Fruit fly (Drosophila melanogaster) whole organism, embryonic: Measurements from ENCODE around the gene Rpp21.

Experiments used
- Abd-B ChIP-seq: fragments of 200-800 bp; sonication (Bioruptor generic); optimal IDR thresholded peaks from 2 replicates; lab custom pipeline; 2018; ENCODE audit warnings: missing biosample characterization, mild to moderate bottlenecking, missing genetic modification characterization, moderate library complexity
- Adf1 ChIP-seq: fragments of 200-800 bp; sonication (Bioruptor generic); IDR thresholded peaks from 2 replicates; pipeline ENCODE4 v1.3.6; 2022; ENCODE audit warnings: missing biosample characterization, missing genetic modification characterization
- Atf6 ChIP-seq: fragments of 200-800 bp; sonication (Bioruptor generic); IDR thresholded peaks from 2 replicates; pipeline ENCODE4 v1.3.6; 2022; ENCODE audit warnings: missing biosample characterization, missing genetic modification characterization
- CG10147 ChIP-seq: fragments of 200-800 bp; sonication (Bioruptor generic); optimal IDR thresholded peaks from 2 replicates; lab custom pipeline; 2019; ENCODE audit warnings: missing biosample characterization, mild to moderate bottlenecking, missing genetic modification characterization, moderate library complexity
- CG10543 ChIP-seq: fragments of 200-800 bp; sonication (Bioruptor generic); optimal IDR thresholded peaks from 3 replicates; lab custom pipeline; 2017; ENCODE audit warnings: missing biosample characterization, mild to moderate bottlenecking, missing genetic modification characterization, moderate library complexity
- CG11398 ChIP-seq: fragments of 200-800 bp; sonication (Bioruptor generic); optimal IDR thresholded peaks from 2 replicates; lab custom pipeline; 2016; ENCODE audit warnings: missing biosample characterization, missing genetic modification characterization
- CG1233 ChIP-seq: fragments of 200-800 bp; sonication (Bioruptor generic); optimal IDR thresholded peaks from 4 replicates; lab custom pipeline; 2018; ENCODE audit warnings: missing biosample characterization, mild to moderate bottlenecking, missing genetic modification characterization
- CG15514 ChIP-seq: fragments of 200-800 bp; sonication (Bioruptor generic); optimal IDR thresholded peaks from 3 replicates; lab custom pipeline; 2017; ENCODE audit warnings: missing biosample characterization, missing genetic modification characterization, mild to moderate bottlenecking, moderate library complexity, missing genetic modification reagents
- CG16779 ChIP-seq: fragments of 200-800 bp; sonication (Bioruptor generic); IDR thresholded peaks from 2 replicates; pipeline ENCODE4 v1.3.6; 2022; ENCODE audit warnings: missing biosample characterization, missing genetic modification characterization
- CG17186 ChIP-seq: fragments of 200-800 bp; sonication (Bioruptor generic); optimal IDR thresholded peaks from 3 replicates; lab custom pipeline; 2017; ENCODE audit warnings: missing biosample characterization, missing genetic modification reagents, missing genetic modification characterization
- CG17359 ChIP-seq: fragments of 200-800 bp; sonication (Bioruptor generic); optimal IDR thresholded peaks from 3 replicates; lab custom pipeline; 2018; ENCODE audit warnings: missing biosample characterization, mild to moderate bottlenecking, missing genetic modification characterization, moderate library complexity
- CG3281 ChIP-seq: fragments of 200-800 bp; sonication (Bioruptor generic); optimal IDR thresholded peaks from 3 replicates; lab custom pipeline; 2017; ENCODE audit warnings: missing biosample characterization, mild to moderate bottlenecking, missing genetic modification characterization
- CG33557 ChIP-seq: fragments of 200-800 bp; sonication (Bioruptor generic); optimal IDR thresholded peaks from 2 replicates; lab custom pipeline; 2019; ENCODE audit warnings: missing biosample characterization, mild to moderate bottlenecking, missing genetic modification characterization, moderate library complexity
- CG6791 ChIP-seq: fragments of 200-800 bp; sonication (Bioruptor generic); IDR thresholded peaks from 3 replicates; pipeline ENCODE4 v1.3.6; 2022; ENCODE audit warnings: missing biosample characterization, missing genetic modification characterization; ENCODE audit not compliant: partially characterized antibody
- CG6854 ChIP-seq: fragments of 200-800 bp; sonication (Bioruptor generic); optimal IDR thresholded peaks from 3 replicates; lab custom pipeline; 2017; ENCODE audit warnings: missing biosample characterization, mild to moderate bottlenecking, missing genetic modification characterization
- CG7372 ChIP-seq: fragments of 200-800 bp; sonication (Bioruptor generic); IDR thresholded peaks from 2 replicates; pipeline ENCODE4 v1.3.6; 2022; ENCODE audit warnings: missing biosample characterization, missing genetic modification characterization
- CG8478 ChIP-seq: fragments of >200 bp; optimal IDR thresholded peaks from 2 replicates; lab custom pipeline; 2018
- CTCF ChIP-seq: fragments of 200-800 bp; sonication (Bioruptor generic); optimal IDR thresholded peaks from 2 replicates; lab custom pipeline; 2017; ENCODE audit warnings: missing biosample characterization, mild to moderate bottlenecking, missing genetic modification characterization, moderate library complexity
- Chrac-16 ChIP-seq: fragments of 200-800 bp; sonication (Bioruptor generic); optimal IDR thresholded peaks from 3 replicates; lab custom pipeline; 2016; ENCODE audit warnings: missing biosample characterization, missing genetic modification characterization
- Dip2 ChIP-seq: fragments of 200-800 bp; sonication (Bioruptor generic); IDR thresholded peaks from 2 replicates; pipeline ENCODE4 v1.3.6; 2022; ENCODE audit warnings: missing biosample characterization, missing genetic modification characterization
- Doc2 ChIP-seq: fragments of 200-800 bp; sonication (Bioruptor generic); IDR thresholded peaks from 2 replicates; pipeline ENCODE4 v1.3.6; 2022; ENCODE audit warnings: missing biosample characterization, missing genetic modification characterization
- Fer1 ChIP-seq: fragments of 200-800 bp; sonication (Bioruptor generic); optimal IDR thresholded peaks from 2 replicates; lab custom pipeline; 2017; ENCODE audit warnings: missing biosample characterization, mild to moderate bottlenecking, missing genetic modification characterization
- Gsc ChIP-seq: fragments of 200-800 bp; sonication (Bioruptor generic); IDR thresholded peaks from 2 replicates; pipeline ENCODE4 v1.3.6; 2022; ENCODE audit warnings: missing biosample characterization, missing genetic modification characterization
- Hand ChIP-seq: fragments of 200-800 bp; sonication (Bioruptor generic); optimal IDR thresholded peaks from 2 replicates; lab custom pipeline; 2017; ENCODE audit warnings: mild to moderate bottlenecking, missing biosample characterization, missing genetic modification reagents, missing genetic modification characterization
- Jarid2 ChIP-seq: fragments of 200-800 bp; sonication (Bioruptor generic); optimal IDR thresholded peaks from 3 replicates; lab custom pipeline; 2017; ENCODE audit warnings: mild to moderate bottlenecking, missing biosample characterization, missing genetic modification reagents, missing genetic modification characterization
- MBD-R2 ChIP-seq: fragments of 200-800 bp; sonication (Bioruptor generic); IDR thresholded peaks from 2 replicates; pipeline ENCODE4 v1.3.6; 2022; ENCODE audit warnings: missing biosample characterization, missing genetic modification characterization
- Mad ChIP-seq: fragments of 200-800 bp; sonication (Bioruptor generic); optimal IDR thresholded peaks from 2 replicates; lab custom pipeline; 2016; ENCODE audit warnings: missing biosample characterization, missing genetic modification characterization
- Mes4 ChIP-seq: fragments of 200-800 bp; sonication (Bioruptor generic); optimal IDR thresholded peaks from 2 replicates; lab custom pipeline; 2016; ENCODE audit warnings: missing biosample characterization, missing genetic modification characterization
- Sry-δ ChIP-seq: fragments of 200-800 bp; sonication (Bioruptor generic); optimal IDR thresholded peaks from 2 replicates; lab custom pipeline; 2016; ENCODE audit warnings: missing biosample characterization, missing genetic modification characterization
- az2 ChIP-seq: fragments of 200-800 bp; sonication (Bioruptor generic); optimal IDR thresholded peaks from 3 replicates; lab custom pipeline; 2016; ENCODE audit warnings: missing biosample characterization, missing genetic modification characterization
- bcd ChIP-seq: fragments of 200-800 bp; sonication (Bioruptor generic); optimal IDR thresholded peaks from 2 replicates; lab custom pipeline; 2017; ENCODE audit warnings: missing biosample characterization, mild to moderate bottlenecking, missing genetic modification characterization
- cad ChIP-seq: fragments of >200 bp; optimal IDR thresholded peaks from 2 replicates; lab custom pipeline; 2017; ENCODE audit warnings: missing biosample characterization, missing genetic modification characterization
- da ChIP-seq: fragments of 200-800 bp; sonication (Bioruptor generic); optimal IDR thresholded peaks from 2 replicates; lab custom pipeline; 2016; ENCODE audit warnings: missing biosample characterization, missing genetic modification characterization
- dan ChIP-seq: fragments of 200-800 bp; sonication (Bioruptor generic); IDR thresholded peaks from 2 replicates; pipeline ENCODE4 v1.3.6; 2022; ENCODE audit warnings: missing biosample characterization, missing genetic modification characterization
- dm ChIP-seq: fragments of 200-800 bp; sonication (Bioruptor generic); optimal IDR thresholded peaks from 3 replicates; lab custom pipeline; 2016; ENCODE audit warnings: missing biosample characterization, missing genetic modification characterization
- dpn ChIP-seq, 2 experiments: fragments of 200-800 bp; sonication (Bioruptor generic); optimal IDR thresholded peaks; 3 replicates each; lab custom pipeline; 2016; ENCODE audit warnings: missing biosample characterization in 2 of 2, missing genetic modification characterization in 2 of 2
- emc ChIP-seq: fragments of 200-800 bp; sonication (Bioruptor generic); optimal IDR thresholded peaks from 2 replicates; lab custom pipeline; 2016; ENCODE audit warnings: missing biosample characterization, missing genetic modification characterization
- gsb ChIP-seq: fragments of 200-800 bp; sonication (Bioruptor generic); IDR thresholded peaks from 2 replicates; pipeline ENCODE4 v1.3.6; 2022; ENCODE audit warnings: missing biosample characterization, missing genetic modification characterization
- gt ChIP-seq: fragments of 200-800 bp; sonication (Bioruptor generic); IDR thresholded peaks from 2 replicates; pipeline ENCODE4 v1.3.6; 2022; ENCODE audit warnings: missing biosample characterization, missing genetic modification characterization
- ham ChIP-seq: fragments of 200-800 bp; sonication (Bioruptor generic); IDR thresholded peaks from 2 replicates; pipeline ENCODE4 v1.3.6; 2022; ENCODE audit warnings: missing biosample characterization, missing genetic modification characterization
- hth ChIP-seq: fragments of >200 bp; optimal IDR thresholded peaks from 2 replicates; lab custom pipeline; 2017; ENCODE audit warnings: inconsistent platforms
- kah ChIP-seq: fragments of 200-800 bp; sonication (Bioruptor generic); optimal IDR thresholded peaks from 2 replicates; lab custom pipeline; 2018; ENCODE audit warnings: missing biosample characterization, mild to moderate bottlenecking, missing genetic modification characterization
- klu ChIP-seq: fragments of 200-800 bp; sonication (Bioruptor generic); IDR thresholded peaks from 2 replicates; pipeline ENCODE4 v1.3.6; 2022; ENCODE audit warnings: missing biosample characterization, missing genetic modification characterization
- nau ChIP-seq: fragments of 200-800 bp; sonication (Bioruptor generic); optimal IDR thresholded peaks from 3 replicates; lab custom pipeline; 2017; ENCODE audit warnings: missing biosample characterization, mild to moderate bottlenecking, missing genetic modification characterization, missing genetic modification reagents
- nerfin-1 ChIP-seq: fragments of 200-800 bp; sonication (Bioruptor generic); optimal IDR thresholded peaks from 3 replicates; lab custom pipeline; 2019; ENCODE audit warnings: missing biosample characterization, mild to moderate bottlenecking, missing genetic modification characterization, moderate library complexity
- nom ChIP-seq: fragments of 200-800 bp; sonication (Bioruptor generic); optimal IDR thresholded peaks from 2 replicates; lab custom pipeline; 2017; ENCODE audit warnings: missing biosample characterization, missing genetic modification characterization, mild to moderate bottlenecking, moderate library complexity, missing genetic modification reagents
- org-1 ChIP-seq: fragments of 200-800 bp; sonication (Bioruptor generic); optimal IDR thresholded peaks from 2 replicates; lab custom pipeline; 2017; ENCODE audit warnings: missing biosample characterization, missing genetic modification characterization
- pfk ChIP-seq: fragments of 200-800 bp; sonication (Bioruptor generic); optimal IDR thresholded peaks from 2 replicates; lab custom pipeline; 2018; ENCODE audit warnings: missing biosample characterization, mild to moderate bottlenecking, missing genetic modification characterization, moderate library complexity
- sd ChIP-seq: fragments of 200-800 bp; sonication (Bioruptor generic); optimal IDR thresholded peaks from 3 replicates; lab custom pipeline; 2018; ENCODE audit warnings: missing biosample characterization, mild to moderate bottlenecking, missing genetic modification characterization, moderate library complexity
- trh ChIP-seq: fragments of 200-800 bp; sonication (Bioruptor generic); optimal IDR thresholded peaks from 2 replicates; lab custom pipeline; 2016; ENCODE audit warnings: missing biosample characterization, missing genetic modification characterization
- unpg ChIP-seq: fragments of 200-800 bp; sonication (Bioruptor generic); optimal IDR thresholded peaks from 3 replicates; lab custom pipeline; 2018; ENCODE audit warnings: missing biosample characterization, mild to moderate bottlenecking, missing genetic modification characterization, moderate library complexity
- wor ChIP-seq: fragments of 200-800 bp; sonication (Bioruptor generic); IDR thresholded peaks from 2 replicates; pipeline ENCODE4 v1.3.6; 2022; ENCODE audit warnings: missing biosample characterization, missing genetic modification characterization

The Rpp21 gene

DNA sequence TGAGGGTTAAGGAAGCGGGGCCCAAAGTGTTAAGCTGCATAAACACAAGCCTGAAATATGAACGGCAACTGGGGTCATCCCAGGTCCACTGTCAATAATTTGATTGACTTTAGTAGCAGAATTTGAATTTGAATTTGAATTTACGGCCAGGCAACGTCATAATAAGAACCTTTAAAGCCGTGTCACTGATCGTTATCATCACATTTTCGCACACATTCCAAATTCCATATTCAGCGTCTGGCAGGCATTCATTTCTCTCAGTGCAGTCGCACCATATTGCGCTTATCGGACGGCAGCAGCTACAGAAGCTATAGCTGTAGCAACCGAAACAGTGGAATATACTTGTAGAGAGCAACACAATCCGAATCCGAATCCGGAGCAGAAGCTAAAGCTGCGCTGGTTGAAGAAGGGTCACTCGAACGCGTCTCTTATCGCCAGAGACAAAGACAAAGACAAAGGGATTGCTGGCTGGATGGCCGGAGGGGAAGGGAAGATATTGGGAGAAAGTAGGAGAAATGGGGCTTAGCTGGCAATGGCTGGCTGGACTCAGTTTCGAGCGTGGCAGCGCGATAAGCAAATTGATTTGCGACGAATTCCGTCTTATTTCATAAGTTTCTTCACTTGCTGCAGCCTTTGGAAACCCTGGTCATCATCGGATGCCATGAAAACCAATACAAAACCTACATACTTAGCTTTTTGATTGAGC lies 22.3 kb downstream of the Rpp21 start (continued):
- no peak for TF ChIP-seq CG17186 (GFP tag; lab: Kevin White, UChicago)
- no peak for TF ChIP-seq Fer1
- TF ChIP-seq Abd-B (GFP tag; lab: Kevin White, UChicago) = peak; percentile 34
- peak; percentile 3 to 42 for TF ChIP-seq dpn (GFP tag; optimal IDR thresholded peaks at IDR 0.05; lab: Kevin White, UChicago)
- TF ChIP-seq klu (GFP tag; lab: Robert Waterston, UW) = no peak
- TF ChIP-seq ham (GFP tag; lab: Robert Waterston, UW) = no peak
- TF ChIP-seq CTCF = no peak
- TF ChIP-seq Jarid2 (GFP tag; lab: Kevin White, UChicago) = no peak
- TF ChIP-seq CG33557 = peak; percentile 2
- TF ChIP-seq Chrac-16 (GFP tag; lab: Kevin White, UChicago) = peak; percentile 2
- no peak for TF ChIP-seq CG6854 (GFP tag; lab: Kevin White, UChicago)
- no peak for TF ChIP-seq cad
- TF ChIP-seq CG8478 (lab: Kevin White, UChicago) = no peak
- TF ChIP-seq emc (GFP tag; lab: Kevin White, UChicago) = no peak
- no peak for TF ChIP-seq CG10543
- no peak for TF ChIP-seq da (GFP tag; lab: Kevin White, UChicago)
- TF ChIP-seq CG7372 (GFP tag; lab: Robert Waterston, UW) = no peak
- no peak for TF ChIP-seq CG16779
- no peak for TF ChIP-seq Mad (GFP tag; lab: Kevin White, UChicago)
- no peak for TF ChIP-seq CG11398 (GFP tag; lab: Kevin White, UChicago)
- TF ChIP-seq nerfin-1 (tag; lab: Kevin White, UChicago) = peak; percentile 7
- no peak for TF ChIP-seq pfk (GFP tag; lab: Kevin White, UChicago)
- no peak for TF ChIP-seq trh (GFP tag; lab: Kevin White, UChicago)
- peak; percentile 28 for TF ChIP-seq nom (GFP tag; lab: Kevin White, UChicago)
- TF ChIP-seq az2 = peak; percentile 41
- TF ChIP-seq nau = no peak
- TF ChIP-seq kah (GFP tag; lab: Kevin White, UChicago) = no peak
- TF ChIP-seq wor (GFP tag; lab: Robert Waterston, UW) = peak; percentile 17; the same call in 1 of the 2 replicates
- peak; percentile 20 for TF ChIP-seq CG1233 (GFP tag; lab: Kevin White, UChicago)
- no peak for TF ChIP-seq Sry-δ (GFP tag; lab: Kevin White, UChicago)
- TF ChIP-seq Dip2 (GFP tag; lab: Robert Waterston, UW) = no peak
- TF ChIP-seq CG6791 (GFP tag; lab: Robert Waterston, UW) = no peak
- TF ChIP-seq hth (lab: Kevin White, UChicago) = no peak
- no peak for TF ChIP-seq dan (GFP tag; lab: Robert Waterston, UW)
- peak; percentile 56 for TF ChIP-seq unpg
- peak; percentile 58 for TF ChIP-seq CG17359 (tag; lab: Kevin White, UChicago)
- TF ChIP-seq dm (GFP tag; lab: Kevin White, UChicago) = no peak
- TF ChIP-seq Doc2 (GFP tag; lab: Robert Waterston, UW) = no peak
- no peak for TF ChIP-seq gt (GFP tag; lab: Robert Waterston, UW)
- TF ChIP-seq CG15514 (GFP tag; lab: Kevin White, UChicago) = peak; percentile 14
- TF ChIP-seq sd (tag; lab: Kevin White, UChicago) = no peak
- TF ChIP-seq Gsc = no peak
- TF ChIP-seq MBD-R2 = no peak
- TF ChIP-seq Atf6 (GFP tag; lab: Robert Waterston, UW) = 0 out of 2 replicates have a peak, but pooled peaks have one; percentile 33
- TF ChIP-seq org-1 (GFP tag; lab: Kevin White, UChicago) = peak; percentile 8
- no peak for TF ChIP-seq Adf1 (GFP tag; lab: Robert Waterston, UW)
- no peak for TF ChIP-seq Hand (GFP tag; lab: Kevin White, UChicago)
- peak; percentile 34 for TF ChIP-seq bcd
- no peak for TF ChIP-seq gsb (GFP tag; lab: Robert Waterston, UW)
- TF ChIP-seq CG10147 (GFP tag; lab: Kevin White, UChicago) = no peak
- no peak for TF ChIP-seq CG3281 (GFP tag; lab: Kevin White, UChicago)
- TF ChIP-seq Mes4 = no peak
